Fruit fly (Drosophila melanogaster): ENCODE measurements around the gene GILT1.

GILT1 gene

DNA sequence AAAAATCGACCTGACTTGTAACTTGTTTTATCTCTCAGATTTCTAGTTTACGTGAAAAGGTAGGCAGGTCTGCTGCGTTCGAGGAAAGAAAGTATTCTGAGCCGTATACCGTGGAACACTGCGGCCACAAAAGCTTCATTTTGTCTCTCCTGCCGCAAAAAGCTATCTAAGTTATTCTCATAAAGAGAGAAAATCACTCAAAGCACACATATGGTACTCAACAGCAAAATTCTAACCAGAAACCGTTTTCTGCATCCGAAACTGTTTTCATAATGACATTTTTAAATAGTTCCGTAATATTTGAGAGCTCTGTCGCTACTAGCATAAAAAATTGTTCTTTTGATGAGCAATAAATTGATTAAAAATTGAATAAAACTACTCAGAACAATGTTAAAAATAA lies 22.0 kb downstream of the GILT1 start, which contains the start of the genes CG9813 and CG8870:
CG9813 (minus strand) TSS at position 101 of the 400 bp plus-strand sequence.
CG8870 (plus strand) TSS at position 168 of the 400 bp plus-strand sequence.
- TF ChIP-seq CG8478 (optimal IDR thresholded peaks at IDR 0.05) = no peak
- TF ChIP-seq CTCF (optimal IDR thresholded peaks at IDR 0.05) = no peak

DNA sequence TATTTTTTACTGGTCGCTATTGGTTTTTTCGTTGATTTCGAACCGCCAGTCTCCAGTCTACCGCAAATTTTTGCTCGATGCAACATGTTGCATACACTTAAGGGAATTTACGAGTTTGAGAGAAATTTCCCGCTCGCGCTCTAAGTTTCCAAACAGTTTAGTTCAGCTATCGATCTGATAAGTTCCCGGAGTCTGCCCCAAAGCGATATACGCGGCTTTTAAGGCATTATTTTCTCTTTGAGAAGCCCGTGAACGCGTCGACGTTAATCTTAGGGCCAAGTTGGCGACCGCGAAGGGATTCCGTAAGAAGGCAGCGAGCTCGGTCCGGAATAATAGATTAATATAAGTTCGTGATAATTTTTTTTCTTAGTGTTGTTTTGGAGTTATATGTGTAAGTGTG lies 26.7 kb downstream of the GILT1 start:
- no peak for TF ChIP-seq CG8478 (optimal IDR thresholded peaks at IDR 0.05)

DNA sequence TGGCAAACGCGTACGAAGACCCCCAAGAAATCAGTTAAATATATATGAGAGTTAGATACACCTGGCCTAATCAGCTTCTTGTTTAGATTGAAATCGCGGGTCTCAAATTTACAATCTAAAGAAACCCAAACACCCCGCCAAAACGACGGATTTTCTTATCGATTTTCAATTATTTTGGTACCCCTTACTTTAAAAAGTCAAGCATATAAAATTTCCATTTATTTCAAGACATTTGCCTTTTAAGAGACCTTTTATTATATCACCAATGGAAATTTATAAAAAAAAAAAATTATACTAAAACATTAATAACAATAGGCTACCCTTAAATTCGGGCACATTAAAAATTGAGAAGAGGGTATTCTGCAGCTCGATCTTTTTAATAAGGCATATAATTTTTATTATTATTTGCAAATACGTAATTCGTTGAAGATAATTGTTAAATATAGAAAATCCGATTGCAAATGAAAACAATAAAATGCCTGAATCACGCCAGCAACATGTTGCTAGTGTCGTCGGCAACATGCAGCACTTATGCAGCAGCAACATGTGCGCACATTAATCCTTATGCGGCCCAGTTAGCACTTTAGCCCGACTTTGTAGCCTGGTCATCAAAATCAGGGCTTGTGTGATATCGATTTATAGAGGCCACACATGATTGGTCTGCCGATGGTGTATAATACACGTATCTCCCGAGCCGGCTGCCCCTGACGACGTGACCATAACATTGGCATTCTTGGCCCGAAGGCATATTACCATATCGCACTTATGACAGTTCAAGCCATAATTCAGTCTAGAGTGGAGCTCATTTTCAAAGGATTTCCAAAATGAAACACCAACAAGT lies 29.6 kb downstream of the GILT1 start, which contains the start of the genes Lip3 and CG34309:
Lip3 (minus strand) TSS at position 65 of the 841 bp plus-strand sequence.
CG34309 (plus strand) TSS at position 791 of the 841 bp plus-strand sequence.
- TF ChIP-seq CG8478 (optimal IDR thresholded peaks at IDR 0.05) (no peak), CTCF (optimal IDR thresholded peaks at IDR 0.05) (no peak)

DNA sequence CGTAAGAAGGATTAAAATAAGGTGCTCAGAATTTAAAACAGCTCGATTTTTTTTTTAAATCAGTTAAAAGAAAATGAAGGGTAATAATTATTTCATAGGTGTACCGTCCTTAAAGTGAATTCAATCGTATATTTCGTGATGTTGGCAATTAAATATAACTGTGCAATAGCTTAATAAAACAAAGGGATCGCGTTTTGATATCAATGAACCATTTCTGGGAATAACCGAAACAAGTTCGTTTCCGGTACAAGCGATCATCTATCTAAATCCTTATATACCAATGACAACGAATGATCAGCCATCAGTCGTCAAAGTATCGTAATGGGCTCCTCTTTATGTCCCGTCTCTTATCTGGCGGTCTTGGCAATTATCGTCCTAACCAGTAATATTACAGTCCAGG lies 32.3 kb downstream of the GILT1 start, which contains the start of gene CheA87a:
CheA87a (plus strand) TSS at position 301 of the 400 bp plus-strand sequence.
- no peak for TF ChIP-seq CG8478 (optimal IDR thresholded peaks at IDR 0.05)
- no peak for TF ChIP-seq CTCF (optimal IDR thresholded peaks at IDR 0.05)

DNA sequence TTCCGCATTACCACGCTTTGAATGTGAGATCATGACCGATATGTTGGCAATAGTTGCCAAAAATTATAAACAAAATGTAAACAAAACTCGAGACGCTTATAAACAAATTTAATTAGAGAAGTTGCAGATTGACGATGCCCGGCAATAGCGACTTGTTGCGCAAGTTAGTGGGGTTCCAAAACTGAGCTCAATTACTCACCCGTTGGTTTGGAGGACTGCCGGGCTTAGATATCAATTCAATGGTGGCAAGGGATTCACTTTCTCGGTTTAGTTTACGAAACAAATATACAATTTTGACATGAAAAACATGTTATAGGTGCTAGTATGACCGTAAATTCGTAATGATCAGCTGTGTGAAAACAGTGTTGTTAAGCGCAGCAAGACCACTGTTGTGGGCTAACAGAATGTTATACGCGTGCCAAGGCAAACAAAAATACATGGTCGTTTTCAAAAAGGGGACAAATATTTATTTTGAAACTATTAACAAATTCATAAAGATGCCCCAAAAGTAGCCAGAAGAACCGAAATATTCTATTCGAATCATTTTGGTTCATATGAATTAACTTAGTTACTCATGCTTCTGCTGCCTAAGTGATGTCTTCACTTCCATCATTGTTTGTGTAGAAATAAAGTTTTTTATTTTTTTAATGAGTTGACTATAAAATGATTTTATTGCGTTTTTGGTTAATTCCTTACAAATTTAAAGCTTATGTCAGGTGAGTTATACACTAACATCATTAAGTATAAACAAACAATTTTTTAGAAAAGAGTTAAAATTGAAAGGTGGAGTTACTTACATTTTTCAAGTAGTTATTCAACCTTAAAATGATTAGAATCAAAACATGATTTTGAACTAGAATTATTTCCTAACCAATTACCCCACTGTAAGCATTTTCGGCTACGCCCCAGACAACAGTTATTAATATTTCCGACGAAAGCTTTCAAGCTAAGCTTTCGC lies 34.8 kb downstream of the GILT1 start, which contains the start of gene Elp6:
Elp6 (minus strand) TSS at position 350 of the 958 bp plus-strand sequence.
- TF ChIP-seq CTCF (optimal IDR thresholded peaks at IDR 0.05) (no peak), CG8478 (optimal IDR thresholded peaks at IDR 0.05) (no peak)

DNA sequence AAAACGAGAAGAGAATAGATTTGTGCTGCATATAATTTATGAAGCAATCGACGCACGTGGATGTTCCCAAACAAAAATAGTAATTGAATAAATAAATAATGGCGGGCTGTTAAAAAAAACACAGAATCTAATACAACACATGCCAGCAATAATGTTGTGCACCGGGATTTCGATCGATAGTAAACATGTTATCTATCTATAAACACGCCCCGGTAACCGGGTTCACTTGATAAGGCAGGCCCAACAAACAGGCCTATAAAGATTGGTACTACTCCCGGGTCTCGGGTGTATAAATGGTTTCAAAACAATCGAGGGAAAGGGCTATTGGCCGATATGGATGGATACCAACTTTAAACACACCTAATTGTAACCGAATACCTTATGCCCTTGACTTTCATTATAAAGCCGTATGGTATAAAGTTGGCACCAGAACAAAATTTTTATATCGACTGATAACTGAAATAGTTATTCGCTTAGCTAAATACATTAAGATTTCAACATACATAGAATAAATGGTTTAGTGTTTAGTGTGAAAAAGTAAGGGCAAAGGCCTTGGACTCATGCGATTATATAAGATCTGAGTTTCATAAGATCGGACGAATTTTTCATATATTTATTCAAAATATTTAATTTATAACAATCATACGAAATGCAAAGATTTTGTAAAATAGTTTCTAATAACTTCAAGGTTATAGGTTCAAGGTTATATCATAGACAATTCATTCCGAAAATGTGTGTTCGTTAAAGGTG lies 35.8 kb downstream of the GILT1 start:
- TF ChIP-seq CG8478 (optimal IDR thresholded peaks at IDR 0.05) (no peak), CTCF (optimal IDR thresholded peaks at IDR 0.05) (no peak)

DNA sequence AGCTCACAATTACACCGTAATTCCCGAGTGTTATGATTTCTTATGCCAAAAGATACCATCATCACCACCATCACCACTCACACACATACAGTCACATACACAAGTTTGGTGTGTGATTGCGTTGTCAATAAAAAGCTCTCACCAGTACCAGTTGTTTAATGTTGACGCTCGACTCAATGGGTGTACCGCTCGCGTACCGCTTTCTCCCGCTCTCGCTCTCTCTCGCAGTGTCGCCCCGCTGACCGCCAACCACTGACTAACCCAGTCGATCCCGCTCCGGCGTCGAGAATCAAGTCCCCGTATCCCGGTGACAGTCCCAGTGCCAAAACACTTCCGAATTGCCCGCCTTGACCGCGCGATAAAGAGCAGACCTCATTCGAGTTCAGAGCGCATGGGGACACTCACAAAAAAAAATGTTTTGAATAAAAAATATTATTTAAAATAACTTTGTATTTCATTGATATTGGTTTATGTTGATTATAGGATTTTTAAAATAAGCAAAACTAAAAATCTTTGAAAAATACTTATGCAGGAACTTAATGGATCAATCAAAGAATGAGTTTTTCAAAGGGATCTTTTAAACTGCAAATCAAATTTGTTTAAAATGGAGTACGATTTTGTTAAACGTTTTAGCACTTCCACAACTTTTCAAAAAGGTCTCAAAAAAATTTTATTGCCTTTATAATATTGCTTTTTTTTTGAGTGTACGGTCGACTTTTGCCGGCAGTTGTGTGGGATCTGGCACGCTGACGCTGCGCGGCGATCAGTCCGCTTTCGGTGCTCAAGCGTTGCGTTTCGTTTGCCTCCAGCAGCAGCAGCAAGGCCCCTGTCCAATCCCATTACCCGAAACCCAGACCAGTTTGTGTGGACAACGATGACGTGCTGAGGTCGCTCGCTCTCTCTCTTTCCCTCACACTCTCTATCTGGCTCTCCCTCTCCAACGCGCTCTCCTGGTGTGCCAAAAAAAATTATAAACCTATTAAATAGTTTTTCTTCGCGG lies 37.2 kb downstream of the GILT1 start, which contains the start of gene Dic1:
Dic1 (plus strand) TSS at position 764 of the 1,000 bp plus-strand sequence.
- TF ChIP-seq CG8478 (optimal IDR thresholded peaks at IDR 0.05) = no peak
- TF ChIP-seq CTCF (optimal IDR thresholded peaks at IDR 0.05) = no peak

DNA sequence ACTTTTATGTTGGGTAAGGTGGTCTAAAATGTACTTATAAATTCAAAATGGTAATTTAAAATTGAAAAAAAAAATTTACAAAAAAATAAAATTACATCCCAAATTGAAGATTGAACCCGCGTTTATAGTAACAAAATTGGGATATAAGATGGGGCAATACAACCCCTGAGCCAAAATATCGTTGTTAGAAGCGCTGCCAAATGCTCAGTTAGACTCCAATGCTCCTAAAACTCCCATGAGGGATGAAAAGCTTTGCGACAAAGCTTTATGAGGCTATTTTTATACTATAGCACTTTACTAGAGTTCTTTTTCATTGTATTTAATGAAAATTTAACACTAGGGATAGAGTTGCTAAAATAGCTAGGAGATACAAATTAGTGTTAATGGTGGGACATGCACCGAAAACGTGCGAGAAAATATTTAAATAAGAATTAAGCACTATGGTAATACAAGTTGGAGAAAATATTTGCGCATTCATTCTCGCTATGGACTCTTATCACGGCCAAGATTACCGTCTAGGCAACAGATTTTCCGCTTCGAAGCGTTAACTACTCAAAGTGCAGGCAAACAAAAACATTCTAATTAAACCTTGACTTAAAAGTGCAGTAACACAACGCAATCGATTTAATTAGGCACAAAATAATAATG lies 38.2 kb downstream of the GILT1 start:
- TF ChIP-seq CG8478 (optimal IDR thresholded peaks at IDR 0.05) (no peak), CTCF (optimal IDR thresholded peaks at IDR 0.05) (no peak)

DNA sequence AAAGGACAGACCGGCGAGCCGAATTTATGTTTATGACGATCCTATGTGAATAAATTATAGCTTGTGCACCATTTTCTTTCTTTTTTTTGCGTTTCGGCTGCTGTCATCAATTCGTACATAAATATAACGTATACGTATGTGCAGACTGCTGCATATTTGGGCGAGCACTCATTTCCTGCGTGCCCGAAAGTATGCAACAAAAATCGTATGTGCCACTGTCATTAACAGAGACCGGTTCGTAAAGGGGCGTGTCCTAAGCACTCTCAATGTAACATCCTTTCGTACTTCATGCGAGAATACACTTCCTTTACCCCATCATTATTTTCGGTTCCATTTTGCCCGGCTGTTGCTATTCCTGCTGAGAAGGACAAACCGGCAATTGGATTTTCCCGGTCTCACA lies 41.6 kb downstream of the GILT1 start:
- TF ChIP-seq CTCF (optimal IDR thresholded peaks at IDR 0.05) (no peak), CG8478 (optimal IDR thresholded peaks at IDR 0.05) (no peak)

DNA sequence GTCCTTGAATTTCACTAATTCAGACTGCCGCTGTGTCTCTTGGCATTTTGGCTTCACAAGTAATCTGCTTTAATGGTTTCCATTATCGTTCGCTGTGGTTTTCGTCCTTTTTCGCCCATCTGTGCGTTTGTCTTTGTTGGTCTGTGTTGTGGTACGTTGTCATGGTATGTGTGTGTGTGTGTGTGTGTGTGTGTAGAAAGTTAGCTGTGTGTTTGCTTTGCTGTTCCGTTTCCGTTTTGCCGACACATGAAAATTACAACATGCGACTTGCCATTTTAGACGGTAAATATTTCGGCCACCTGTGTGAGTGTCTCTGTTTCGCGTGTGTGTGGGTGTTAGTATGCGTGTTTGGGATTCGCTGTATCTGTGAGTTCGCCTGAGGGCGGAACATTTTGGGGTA lies 44.7 kb downstream of the GILT1 start:
- TF ChIP-seq CTCF (optimal IDR thresholded peaks at IDR 0.05) (no peak), CG8478 (optimal IDR thresholded peaks at IDR 0.05) (no peak)

DNA sequence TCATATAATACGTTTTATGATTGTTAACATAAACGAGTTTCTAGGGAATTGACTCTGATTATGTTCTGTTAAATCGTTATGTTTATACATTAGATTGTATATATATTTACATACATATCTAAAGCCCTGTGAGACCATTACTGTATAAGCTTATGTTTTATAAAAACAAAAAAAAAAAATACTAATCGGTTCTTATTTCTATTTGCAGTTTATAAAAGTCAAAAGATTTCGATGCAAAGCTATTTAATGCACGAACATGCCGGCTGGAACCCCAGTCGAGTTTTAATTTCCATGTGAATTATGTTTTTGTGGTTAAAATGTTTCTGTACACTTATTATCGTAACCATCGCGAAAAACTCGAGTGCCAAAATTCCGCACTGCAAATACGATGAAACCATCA lies 48.3 kb downstream of the GILT1 start, which contains the start of gene mthl12:
mthl12 (plus strand) TSS at position 301 of the 400 bp plus-strand sequence.
- TF ChIP-seq CTCF (optimal IDR thresholded peaks at IDR 0.05) = no peak
- TF ChIP-seq CG8478 (optimal IDR thresholded peaks at IDR 0.05) = no peak
